Worm (Caenorhabditis elegans): ENCODE results near the gene C49F8.3.

C49F8.3 gene

DNA sequence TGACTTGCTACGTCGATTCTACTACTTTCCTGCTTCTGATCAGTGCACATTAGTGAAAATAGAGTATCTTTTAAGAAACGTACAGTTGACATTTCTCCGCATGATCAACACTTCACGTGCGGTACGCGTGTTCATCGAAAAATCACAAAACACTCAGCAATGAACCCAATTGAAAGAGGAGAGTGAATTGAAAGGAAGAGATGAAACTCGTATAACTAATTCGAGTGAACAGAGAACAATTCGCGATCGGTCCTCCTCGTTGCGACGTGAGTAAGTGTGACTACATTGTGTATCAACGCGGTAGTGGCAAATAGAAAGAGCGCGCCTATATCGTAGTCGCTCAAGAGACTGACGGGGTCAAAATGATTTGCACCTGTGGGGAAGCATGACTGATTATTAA is 33.8 kb downstream of the C49F8.3 start (continued):
- TF ChIP-seq ces-1 (GFP tag; optimal IDR thresholded peaks at IDR 0.05) (no peak), tra-1 (GFP tag; IDR thresholded peaks at IDR 0.05) (peak; percentile 63; the same call in 1 of the 2 replicates), pha-4 (GFP tag; IDR thresholded peaks at IDR 0.05) (no peak), pha-4 (tag; optimal IDR thresholded peaks at IDR 0.05) (peak; percentile 20), ztf-7 (tag; optimal IDR thresholded peaks at IDR 0.05) (peak; percentile 41), nhr-42 (GFP tag; IDR thresholded peaks at IDR 0.05) (no peak), ceh-20 (GFP tag; IDR thresholded peaks at IDR 0.05) (peak; percentile 34; the same call in 1 of the 2 replicates), nhr-25 (tag; optimal IDR thresholded peaks at IDR 0.05; ENCODE audit: borderline replicate concordance, insufficient read depth) (peak; percentile 57), hif-1 (tag; optimal IDR thresholded peaks at IDR 0.05) (peak; percentile 18 to 75), nhr-10 (tag; optimal IDR thresholded peaks at IDR 0.05) (peak; percentile 80), ceh-82 (tag; optimal IDR thresholded peaks at IDR 0.05) (no peak), snpc-1.2 (GFP tag; IDR thresholded peaks at IDR 0.05) (no peak), mep-1 (tag; optimal IDR thresholded peaks at IDR 0.05) (peak; percentile 86), Y105C5A.15 (GFP tag; IDR thresholded peaks at IDR 0.05) (no peak), hlh-30 (tag; optimal IDR thresholded peaks at IDR 0.05; ENCODE audit: insufficient read depth) (peak; percentile 94)

ce11 chrX:13352164-13352563 is 35.2 kb downstream of the C49F8.3 start:
- TF ChIP-seq nhr-111 (GFP tag; optimal IDR thresholded peaks at IDR 0.05), result no peak
- TF ChIP-seq ceh-62 (tag; optimal IDR thresholded peaks at IDR 0.05), result no peak
- no peak for TF ChIP-seq hif-1 (tag; optimal IDR thresholded peaks at IDR 0.05)
- TF ChIP-seq dmd-6 (GFP tag; IDR thresholded peaks at IDR 0.05), result peak; percentile 49
- TF ChIP-seq unc-62 (GFP tag; optimal IDR thresholded peaks at IDR 0.05 in 1 of 2), result no peak
- no peak for TF ChIP-seq unc-62 (tag; optimal IDR thresholded peaks at IDR 0.05)
- peak; percentile 28 for TF ChIP-seq hlh-30 (tag; optimal IDR thresholded peaks at IDR 0.05; ENCODE audit: insufficient read depth)
- no peak for TF ChIP-seq cey-2 (tag; optimal IDR thresholded peaks at IDR 0.05; ENCODE audit: borderline replicate concordance, insufficient read depth)
- no peak for TF ChIP-seq F37D6.2 (tag; optimal IDR thresholded peaks at IDR 0.05)
- peak; percentile 24 for TF ChIP-seq dve-1 (tag; optimal IDR thresholded peaks at IDR 0.05; ENCODE audit: insufficient read depth)
- TF ChIP-seq hlh-11 (tag; optimal IDR thresholded peaks at IDR 0.05), result peak; percentile 21
- no peak for TF ChIP-seq Y105C5A.15 (GFP tag; IDR thresholded peaks at IDR 0.05)

DNA sequence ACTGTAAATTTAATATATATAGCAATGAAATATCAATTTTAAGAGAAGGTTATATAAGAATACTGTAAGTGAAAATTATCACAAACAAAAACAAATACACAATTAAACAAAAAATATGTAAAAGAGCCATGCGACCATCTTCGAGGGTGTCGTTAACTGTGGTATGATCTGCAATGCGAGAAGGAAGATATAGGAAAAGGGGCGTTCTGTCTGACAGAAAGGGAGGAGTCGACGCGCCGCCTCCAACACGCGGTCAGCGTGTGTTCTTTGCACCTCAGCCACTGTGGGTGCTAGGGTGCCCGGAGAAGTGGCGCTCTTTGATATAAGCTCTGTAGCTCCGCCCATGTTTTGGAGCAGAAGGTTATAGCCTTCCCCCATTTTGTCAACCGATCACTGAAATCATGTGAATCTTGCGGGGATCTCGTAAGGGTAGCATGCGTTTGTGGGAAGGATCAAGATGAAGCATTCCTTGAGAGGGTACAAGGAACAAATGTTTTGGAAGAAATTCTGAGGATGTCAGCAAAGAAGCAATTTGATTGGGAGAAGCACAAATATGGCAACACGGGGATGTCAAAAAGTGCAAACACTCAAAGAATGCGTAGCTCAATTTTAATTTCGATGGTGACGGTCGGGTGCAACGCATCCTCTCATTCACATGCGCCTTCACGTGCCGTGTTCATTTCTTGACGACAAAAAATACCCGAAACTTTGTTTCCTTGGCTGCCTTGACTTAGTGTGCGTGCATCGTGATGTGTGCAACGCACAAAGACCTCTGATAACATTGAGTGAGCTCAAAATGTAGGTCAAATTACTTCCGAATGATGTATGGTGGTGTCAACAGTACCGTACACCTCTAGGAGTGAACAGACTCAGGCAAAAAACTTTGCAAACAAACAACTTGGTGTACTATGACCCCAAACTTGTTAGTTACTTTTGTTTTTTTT is 36.3 kb downstream of the C49F8.3 start, which contains the start of gene mxl-3:
TSS of gene mxl-3 (minus strand) at position 1 of the 944 bp plus-strand sequence.
- TF ChIP-seq nhr-102 (tag; optimal IDR thresholded peaks at IDR 0.05) (no peak), hlh-30 (tag; optimal IDR thresholded peaks at IDR 0.05; ENCODE audit: insufficient read depth) (peak; percentile 89), php-3 (GFP tag; IDR thresholded peaks at IDR 0.05) (peak; percentile 78), mep-1 (tag; optimal IDR thresholded peaks at IDR 0.05) (peak; percentile 73), mdl-1 (tag; optimal IDR thresholded peaks at IDR 0.05) (peak in 1 of 2 experiments; percentile 40), nhr-6 (tag; optimal IDR thresholded peaks at IDR 0.05) (peak; percentile 36), mxl-3 (GFP tag; optimal IDR thresholded peaks at IDR 0.05) (peak; percentile 97), dve-1 (tag; optimal IDR thresholded peaks at IDR 0.05; ENCODE audit: insufficient read depth) (peak; percentile 65), nhr-42 (GFP tag; IDR thresholded peaks at IDR 0.05) (0 out of 2 replicates have a peak, but pooled peaks have one; percentile 31), pha-4 (GFP tag; IDR thresholded peaks at IDR 0.05) (no peak), pha-4 (tag; optimal IDR thresholded peaks at IDR 0.05) (no peak), dmd-6 (GFP tag; IDR thresholded peaks at IDR 0.05) (peak; percentile 91), aha-1 (tag) (peak; percentile 91), fkh-10 (GFP tag; optimal IDR thresholded peaks at IDR 0.05) (no peak), zfp-3 (GFP tag; conservative IDR thresholded peaks at IDR 0.05) (0 out of 2 replicates have a peak, but pooled peaks have one; percentile 55), cey-2 (tag; optimal IDR thresholded peaks at IDR 0.05; ENCODE audit: borderline replicate concordance, insufficient read depth) (no peak), mxl-2 (GFP tag; conservative IDR thresholded peaks at IDR 0.05) (peak; percentile 98), nhr-77 (tag; optimal IDR thresholded peaks at IDR 0.05) (peak; percentile 42), ceh-32 (tag; optimal IDR thresholded peaks at IDR 0.05; ENCODE audit: poor library complexity) (no peak), madf-5 (GFP tag; IDR thresholded peaks at IDR 0.05) (no peak), jun-1 (tag; optimal IDR thresholded peaks at IDR 0.05) (no peak), F10B5.3 (tag; optimal IDR thresholded peaks at IDR 0.05) (peak; percentile 9), nhr-28 (tag; optimal IDR thresholded peaks at IDR 0.05) (peak; percentile 70), hif-1 (tag; optimal IDR thresholded peaks at IDR 0.05) (peak in 1 of 2 experiments; percentile 66), hlh-11 (tag; optimal IDR thresholded peaks at IDR 0.05) (peak; percentile 54), ceh-28 (tag; optimal IDR thresholded peaks at IDR 0.05) (no peak), madf-9 (GFP tag; conservative IDR thresholded peaks at IDR 0.05) (0 out of 2 replicates have a peak, but pooled peaks have one; percentile 19), hmg-1.1 (GFP tag; IDR thresholded peaks at IDR 0.05) (peak; percentile 32; the same call in 1 of the 2 replicates)

Data from whole organism, L4 larva.